Fruit fly (Drosophila melanogaster) whole organism, embryonic: ENCODE measurements around the gene Sox102F.

Source experiments
- B-H2 ChIP-seq: fragments of 200-800 bp; sonication (Bioruptor generic); optimal IDR thresholded peaks from 2 replicates; lab custom pipeline; 2018; ENCODE audit warnings: missing biosample characterization, mild to moderate bottlenecking, missing genetic modification characterization
- BtbVII ChIP-seq: fragments of 200-800 bp; sonication (Bioruptor generic); optimal IDR thresholded peaks from 3 replicates; lab custom pipeline; 2017; ENCODE audit warnings: missing biosample characterization, mild to moderate bottlenecking, missing genetic modification characterization
- CG10431 ChIP-seq: fragments of 200-800 bp; sonication (Bioruptor generic); optimal IDR thresholded peaks from 3 replicates; lab custom pipeline; 2018; ENCODE audit warnings: missing biosample characterization, mild to moderate bottlenecking, missing genetic modification characterization
- CG12299 ChIP-seq: fragments of 200-800 bp; sonication (Bioruptor generic); optimal IDR thresholded peaks from 2 replicates; lab custom pipeline; 2018; ENCODE audit warnings: missing biosample characterization, mild to moderate bottlenecking, missing genetic modification characterization
- CG14014 ChIP-seq: fragments of 200-800 bp; sonication (Bioruptor generic); IDR thresholded peaks from 2 replicates; pipeline ENCODE4 v1.3.6; 2022; ENCODE audit warnings: missing biosample characterization, missing genetic modification characterization
- CG17829 ChIP-seq: fragments of 200-800 bp; optimal IDR thresholded peaks from 2 replicates; lab custom pipeline; 2019; ENCODE audit warnings: missing biosample characterization, mild to moderate bottlenecking, missing genetic modification characterization, moderate library complexity
- Dp ChIP-seq: fragments of 200-800 bp; sonication (Bioruptor generic); optimal IDR thresholded peaks from 2 replicates; lab custom pipeline; 2018; ENCODE audit warnings: missing biosample characterization, mild to moderate bottlenecking, missing genetic modification characterization, moderate library complexity
- Mrtf ChIP-seq: fragments of 200-800 bp; sonication (Bioruptor generic); IDR thresholded peaks from 3 replicates; pipeline ENCODE4 v1.3.6; 2022; ENCODE audit warnings: missing biosample characterization, missing genetic modification characterization
- Sin3A ChIP-seq: fragments of >200 bp; optimal IDR thresholded peaks from 2 replicates; lab custom pipeline; 2018
- Taf1 ChIP-seq: fragments of 200-800 bp; sonication (Bioruptor generic); IDR thresholded peaks from 2 replicates; pipeline ENCODE4 v1.3.6; 2022; ENCODE audit warnings: missing biosample characterization, missing genetic modification characterization
- chn ChIP-seq: fragments of 200-800 bp; sonication (Bioruptor generic); optimal IDR thresholded peaks from 2 replicates; lab custom pipeline; 2016; ENCODE audit warnings: missing biosample characterization, missing genetic modification characterization
- p53 ChIP-seq: fragments of 200-800 bp; sonication (Bioruptor generic); optimal IDR thresholded peaks from 2 replicates; lab custom pipeline; 2016; ENCODE audit warnings: missing biosample characterization, missing genetic modification characterization

dm6 chr4:806960-807359 lies 27.2 kb downstream of the Sox102F start:
- TF ChIP-seq Mrtf (GFP tag; lab: Robert Waterston, UW) (no peak), CG12299 (tag; lab: Kevin White, UChicago) (no peak), B-H2 (no peak), CG10431 (GFP tag; lab: Kevin White, UChicago) (no peak), Dp (GFP tag; lab: Kevin White, UChicago) (no peak), CG14014 (GFP tag; lab: Robert Waterston, UW) (no peak), CG17829 (tag; lab: Kevin White, UChicago) (no peak), Taf1 (GFP tag; lab: Robert Waterston, UW) (no peak), chn (GFP tag; lab: Kevin White, UChicago) (no peak), p53 (GFP tag; lab: Kevin White, UChicago) (no peak), Sin3A (lab: Kevin White, UChicago) (no peak), BtbVII (no peak)
